Fruit fly (Drosophila melanogaster) whole organism, embryonic: ENCODE measurements around the gene Bx42.

Experiments used
- B-H2 ChIP-seq: fragments of 200-800 bp; sonication (Bioruptor generic); optimal IDR thresholded peaks from 2 replicates; lab custom pipeline; 2018; ENCODE audit warnings: missing biosample characterization, mild to moderate bottlenecking, missing genetic modification characterization
- Blimp-1 ChIP-seq: fragments of 200-800 bp; sonication (Bioruptor generic); optimal IDR thresholded peaks from 3 replicates; lab custom pipeline; 2018; ENCODE audit warnings: missing biosample characterization, missing genetic modification characterization, mild to moderate bottlenecking, moderate library complexity, missing genetic modification reagents
- CG11456 ChIP-seq: fragments of 200-800 bp; sonication (Bioruptor generic); IDR thresholded peaks from 3 replicates; pipeline ENCODE4 v1.3.6; 2022; ENCODE audit warnings: missing biosample characterization, missing genetic modification characterization
- CG11696 ChIP-seq: fragments of 200-800 bp; sonication (Bioruptor generic); IDR thresholded peaks from 2 replicates; pipeline ENCODE4 v1.3.6; 2022; ENCODE audit warnings: missing biosample characterization, missing genetic modification characterization
- CG11723 ChIP-seq: fragments of 200-800 bp; sonication (Bioruptor generic); optimal IDR thresholded peaks from 2 replicates; lab custom pipeline; 2017; ENCODE audit warnings: missing biosample characterization, mild to moderate bottlenecking, missing genetic modification characterization
- CG12071 ChIP-seq: fragments of 200-800 bp; sonication (Bioruptor generic); optimal IDR thresholded peaks from 3 replicates; lab custom pipeline; 2018; ENCODE audit warnings: missing biosample characterization, mild to moderate bottlenecking, missing genetic modification characterization
- CG12744 ChIP-seq: fragments of 200-800 bp; sonication (Bioruptor generic); optimal IDR thresholded peaks from 2 replicates; lab custom pipeline; 2016; ENCODE audit warnings: missing biosample characterization, missing genetic modification characterization
- CG13123 ChIP-seq: fragments of 200-800 bp; sonication (Bioruptor generic); optimal IDR thresholded peaks from 2 replicates; lab custom pipeline; 2016; ENCODE audit warnings: missing biosample characterization, missing genetic modification characterization
- CG14441 ChIP-seq: fragments of 200-800 bp; sonication (Bioruptor generic); IDR thresholded peaks from 2 replicates; pipeline ENCODE4 v1.3.6; 2022; ENCODE audit warnings: missing biosample characterization, missing genetic modification characterization
- CG14710 ChIP-seq: fragments of 200-800 bp; sonication (Bioruptor generic); optimal IDR thresholded peaks from 3 replicates; lab custom pipeline; 2019; ENCODE audit warnings: missing biosample characterization, mild to moderate bottlenecking, missing genetic modification characterization, moderate library complexity
- CG1603 ChIP-seq: fragments of 200-800 bp; sonication (Bioruptor generic); optimal IDR thresholded peaks from 2 replicates; lab custom pipeline; 2019; ENCODE audit warnings: missing biosample characterization, mild to moderate bottlenecking, missing genetic modification characterization, moderate library complexity
- CG17612 ChIP-seq: fragments of 200-800 bp; sonication (Bioruptor generic); IDR thresholded peaks from 2 replicates; pipeline ENCODE4 v1.3.6; 2022; ENCODE audit warnings: missing biosample characterization, missing genetic modification characterization
- CG17802 ChIP-seq: fragments of 200-800 bp; sonication (Bioruptor generic); optimal IDR thresholded peaks from 2 replicates; lab custom pipeline; 2018; ENCODE audit warnings: missing biosample characterization, mild to moderate bottlenecking, missing genetic modification characterization, moderate library complexity
- CG2199 ChIP-seq: fragments of 200-800 bp; sonication (Bioruptor generic); IDR thresholded peaks from 3 replicates; pipeline ENCODE4 v1.3.6; 2022; ENCODE audit warnings: missing biosample characterization, missing genetic modification characterization
- CG30431 ChIP-seq: fragments of 200-800 bp; sonication (Bioruptor generic); optimal IDR thresholded peaks from 2 replicates; lab custom pipeline; 2017; ENCODE audit warnings: missing biosample characterization, missing genetic modification characterization
- CG32532 ChIP-seq: fragments of 200-800 bp; sonication (Bioruptor generic); IDR thresholded peaks from 2 replicates; pipeline ENCODE4 v1.3.6; 2022; ENCODE audit warnings: missing biosample characterization, missing genetic modification characterization
- CG32767 ChIP-seq: fragments of 200-800 bp; sonication (Bioruptor generic); IDR thresholded peaks from 2 replicates; pipeline ENCODE4 v1.3.6; 2022; ENCODE audit warnings: missing biosample characterization, missing genetic modification characterization
- CG3847 ChIP-seq: fragments of 200-800 bp; sonication (Bioruptor generic); IDR thresholded peaks from 2 replicates; pipeline ENCODE4 v1.3.6; 2022; ENCODE audit warnings: missing biosample characterization, missing genetic modification characterization
- CG4617 ChIP-seq: fragments of 200-800 bp; sonication (Bioruptor generic); optimal IDR thresholded peaks from 3 replicates; lab custom pipeline; 2016; ENCODE audit warnings: missing biosample characterization, missing genetic modification characterization, borderline replicate concordance
- CG5180 ChIP-seq: fragments of 200-800 bp; sonication (Bioruptor generic); optimal IDR thresholded peaks from 3 replicates; lab custom pipeline; 2017; ENCODE audit warnings: missing biosample characterization, missing genetic modification characterization, mild to moderate bottlenecking, moderate library complexity, missing genetic modification reagents
- CG7556 ChIP-seq: fragments of 200-800 bp; sonication (Bioruptor generic); optimal IDR thresholded peaks from 2 replicates; lab custom pipeline; 2017; ENCODE audit warnings: missing biosample characterization, mild to moderate bottlenecking, missing genetic modification characterization
- CG8281 ChIP-seq: fragments of 200-800 bp; sonication (Bioruptor generic); optimal IDR thresholded peaks from 2 replicates; lab custom pipeline; 2018; ENCODE audit warnings: missing biosample characterization, mild to moderate bottlenecking, missing genetic modification characterization, moderate library complexity
- Camta ChIP-seq: fragments of 200-800 bp; sonication (Bioruptor generic); optimal IDR thresholded peaks from 2 replicates; lab custom pipeline; 2016; ENCODE audit warnings: missing biosample characterization, missing genetic modification characterization
- Chrac-16 ChIP-seq: fragments of 200-800 bp; sonication (Bioruptor generic); optimal IDR thresholded peaks from 3 replicates; lab custom pipeline; 2016; ENCODE audit warnings: missing biosample characterization, missing genetic modification characterization
- Dad ChIP-seq: fragments of 200-800 bp; sonication (Bioruptor generic); optimal IDR thresholded peaks from 3 replicates; lab custom pipeline; 2016; ENCODE audit warnings: missing biosample characterization, missing genetic modification characterization
- ERR ChIP-seq: fragments of 200-800 bp; sonication (Bioruptor generic); optimal IDR thresholded peaks from 2 replicates; lab custom pipeline; 2016; ENCODE audit warnings: missing biosample characterization, missing genetic modification characterization
- H2.0 ChIP-seq: fragments of 200-800 bp; sonication (Bioruptor generic); IDR thresholded peaks from 2 replicates; pipeline ENCODE4 v1.3.6; 2022; ENCODE audit warnings: missing biosample characterization, missing genetic modification characterization
- HHEX ChIP-seq: fragments of 200-800 bp; sonication (Bioruptor generic); optimal IDR thresholded peaks from 3 replicates; lab custom pipeline; 2017; ENCODE audit warnings: missing biosample characterization, mild to moderate bottlenecking, missing genetic modification characterization, missing genetic modification reagents
- Jarid2 ChIP-seq: fragments of 200-800 bp; sonication (Bioruptor generic); optimal IDR thresholded peaks from 3 replicates; lab custom pipeline; 2017; ENCODE audit warnings: mild to moderate bottlenecking, missing biosample characterization, missing genetic modification reagents, missing genetic modification characterization
- Lim3 ChIP-seq: fragments of 200-800 bp; sonication (Bioruptor generic); IDR thresholded peaks from 2 replicates; pipeline ENCODE4 v1.3.6; 2022; ENCODE audit warnings: missing biosample characterization, missing genetic modification characterization
- Meics ChIP-seq: fragments of 200-800 bp; sonication (Bioruptor generic); optimal IDR thresholded peaks from 2 replicates; lab custom pipeline; 2017; ENCODE audit warnings: missing biosample characterization, mild to moderate bottlenecking, missing genetic modification characterization
- NK7.1 ChIP-seq: fragments of 200-800 bp; sonication (Bioruptor generic); optimal IDR thresholded peaks from 3 replicates; lab custom pipeline; 2016; ENCODE audit warnings: missing biosample characterization, missing genetic modification characterization
- Oli ChIP-seq: fragments of 200-800 bp; sonication (Bioruptor generic); optimal IDR thresholded peaks from 2 replicates; lab custom pipeline; 2018; ENCODE audit warnings: missing biosample characterization, mild to moderate bottlenecking, missing genetic modification characterization, moderate library complexity
- PHDP ChIP-seq: fragments of 200-800 bp; sonication (Bioruptor generic); optimal IDR thresholded peaks from 3 replicates; lab custom pipeline; 2018; ENCODE audit warnings: missing biosample characterization, mild to moderate bottlenecking, missing genetic modification characterization, moderate library complexity
- Ravus ChIP-seq: fragments of 200-800 bp; sonication (Bioruptor generic); IDR thresholded peaks from 2 replicates; pipeline ENCODE4 v1.3.6; 2022; ENCODE audit warnings: missing biosample characterization, missing genetic modification characterization
- Rx ChIP-seq: fragments of 200-800 bp; sonication (Bioruptor generic); IDR thresholded peaks from 2 replicates; pipeline ENCODE4 v1.3.6; 2022; ENCODE audit warnings: missing biosample characterization, missing genetic modification characterization
- Sox100B ChIP-seq: fragments of 200-800 bp; sonication (Bioruptor generic); optimal IDR thresholded peaks from 3 replicates; lab custom pipeline; 2018; ENCODE audit warnings: missing biosample characterization, mild to moderate bottlenecking, missing genetic modification characterization
- al ChIP-seq: fragments of 200-800 bp; sonication (Bioruptor generic); IDR thresholded peaks from 2 replicates; pipeline ENCODE4 v1.3.6; 2022; ENCODE audit warnings: missing biosample characterization, missing genetic modification characterization
- croc ChIP-seq: fragments of 200-800 bp; sonication (Bioruptor generic); conservative IDR thresholded peaks from 3 replicates; pipeline ENCODE4 v1.3.6; 2022; ENCODE audit warnings: missing biosample characterization, missing genetic modification characterization
- dysf ChIP-seq: fragments of 200-800 bp; sonication (Bioruptor generic); IDR thresholded peaks from 3 replicates; pipeline ENCODE4 v1.3.6; 2022; ENCODE audit warnings: missing biosample characterization, missing genetic modification characterization
- emc ChIP-seq: fragments of 200-800 bp; sonication (Bioruptor generic); optimal IDR thresholded peaks from 2 replicates; lab custom pipeline; 2016; ENCODE audit warnings: missing biosample characterization, missing genetic modification characterization
- eyg ChIP-seq: fragments of 200-800 bp; sonication (Bioruptor generic); optimal IDR thresholded peaks from 3 replicates; lab custom pipeline; 2016; ENCODE audit warnings: missing biosample characterization, missing genetic modification characterization
- gsb ChIP-seq: fragments of 200-800 bp; sonication (Bioruptor generic); IDR thresholded peaks from 2 replicates; pipeline ENCODE4 v1.3.6; 2022; ENCODE audit warnings: missing biosample characterization, missing genetic modification characterization
- pan ChIP-seq, 4 experiments: fragments of >200 bp in 3 of 4; fragments of 200-800 bp in 1 of 4; sonication (Bioruptor generic) in 1 of 4; optimal IDR thresholded peaks in 3 of 4; IDR thresholded peaks in 1 of 4; 2 replicates each; pipeline versions ENCODE4 v1.3.6 to Lab custom; 2017 to 2022; ENCODE audit warnings: missing biosample characterization in 2 of 4, missing genetic modification characterization in 2 of 4, mixed read lengths in 1 of 4
- pzg ChIP-seq: fragments of 200-800 bp; sonication (Bioruptor generic); optimal IDR thresholded peaks from 3 replicates; lab custom pipeline; 2018; ENCODE audit warnings: missing biosample characterization, mild to moderate bottlenecking, missing genetic modification characterization, moderate library complexity
- sim ChIP-seq: fragments of 200-800 bp; sonication (Bioruptor generic); IDR thresholded peaks from 2 replicates; pipeline ENCODE4 v1.3.6; 2022; ENCODE audit warnings: missing biosample characterization, missing genetic modification characterization
- slbo ChIP-seq: fragments of 200-800 bp; sonication (Bioruptor generic); IDR thresholded peaks from 2 replicates; pipeline ENCODE4 v1.3.6; 2022; ENCODE audit warnings: missing biosample characterization, missing genetic modification characterization
- stwl ChIP-seq: fragments of 200-800 bp; sonication (Bioruptor generic); optimal IDR thresholded peaks from 3 replicates; lab custom pipeline; 2018; ENCODE audit warnings: missing biosample characterization, mild to moderate bottlenecking, missing genetic modification characterization, moderate library complexity
- toy ChIP-seq: fragments of 200-800 bp; sonication (Bioruptor generic); IDR thresholded peaks from 2 replicates; pipeline ENCODE4 v1.3.6; 2022; ENCODE audit warnings: missing biosample characterization, missing genetic modification characterization
- wek ChIP-seq: fragments of 200-800 bp; sonication (Bioruptor generic); optimal IDR thresholded peaks from 3 replicates; lab custom pipeline; 2018; ENCODE audit warnings: missing biosample characterization, mild to moderate bottlenecking, missing genetic modification characterization, moderate library complexity

The Bx42 gene

DNA sequence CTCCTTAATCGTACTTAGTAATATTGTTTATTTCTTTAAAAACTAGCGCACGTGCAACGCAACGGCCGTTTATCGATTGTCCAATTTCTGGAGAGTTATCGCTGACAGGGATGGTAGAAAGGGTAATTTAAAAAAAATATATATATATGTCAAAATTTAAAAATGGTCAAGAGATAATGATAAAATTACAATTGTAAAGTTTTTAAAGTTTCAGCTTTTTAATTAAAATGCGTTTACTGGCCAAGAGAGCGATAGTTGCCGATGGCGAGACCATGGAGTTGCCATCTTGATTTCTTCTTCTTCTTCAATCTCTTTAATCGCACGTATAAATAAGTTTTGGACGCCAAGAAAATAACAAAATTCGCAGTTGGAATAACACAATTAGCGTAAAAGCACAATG, 25.4 kb downstream of the Bx42 start, which contains the start of the genes CG7246 and HP1b (continued):
- TF ChIP-seq CG12071 = no peak
- no peak for TF ChIP-seq toy (GFP tag; lab: Robert Waterston, UW)
- no peak for TF ChIP-seq Jarid2 (GFP tag; lab: Kevin White, UChicago)
- no peak for TF ChIP-seq sim (GFP tag; lab: Robert Waterston, UW)
- TF ChIP-seq Chrac-16 (GFP tag; lab: Kevin White, UChicago) = peak; percentile 48
- peak; percentile 44 for TF ChIP-seq stwl (tag; lab: Kevin White, UChicago)
- no peak for TF ChIP-seq wek (GFP tag; lab: Kevin White, UChicago)
- TF ChIP-seq CG30431 (GFP tag; lab: Kevin White, UChicago) = peak; percentile 10
- no peak for TF ChIP-seq gsb (GFP tag; lab: Robert Waterston, UW)
- peak; percentile 69 for TF ChIP-seq B-H2 (GFP tag; lab: Kevin White, UChicago)
- TF ChIP-seq Meics (GFP tag; lab: Kevin White, UChicago) = peak; percentile 65
- TF ChIP-seq NK7.1 (GFP tag; lab: Kevin White, UChicago) = no peak
- peak; percentile 60 for TF ChIP-seq CG3847 (GFP tag; lab: Robert Waterston, UW)
- peak; percentile 44 for TF ChIP-seq CG7556 (GFP tag; lab: Kevin White, UChicago)
- peak; percentile 53 for TF ChIP-seq CG11696 (GFP tag; lab: Robert Waterston, UW)
- peak; percentile 64 for TF ChIP-seq CG4617
- no peak for TF ChIP-seq pan (optimal IDR thresholded peaks at IDR 0.05; lab: Kevin White, UChicago)
- peak in 1 of 2 experiments; percentile 80 for TF ChIP-seq pan (GFP tag; optimal IDR thresholded peaks at IDR 0.05 in 1 of 2, IDR thresholded peaks at IDR 0.05 in 1 of 2)
- no peak for TF ChIP-seq CG5180 (GFP tag; lab: Kevin White, UChicago)
- TF ChIP-seq Rx (GFP tag; lab: Robert Waterston, UW) = peak; percentile 45
- peak; percentile 32 for TF ChIP-seq Ravus (GFP tag; lab: Robert Waterston, UW)
- TF ChIP-seq PHDP (tag; lab: Kevin White, UChicago) = peak; percentile 68
- peak; percentile 21 for TF ChIP-seq Camta
- no peak for TF ChIP-seq CG12744 (GFP tag; lab: Kevin White, UChicago)
- TF ChIP-seq H2.0 (GFP tag; lab: Robert Waterston, UW) = peak; percentile 63
- TF ChIP-seq CG14441 = peak; percentile 74
- peak; percentile 31 for TF ChIP-seq Oli (tag; lab: Kevin White, UChicago)
- no peak for TF ChIP-seq ERR
- peak; percentile 47 for TF ChIP-seq CG13123
- no peak for TF ChIP-seq CG17612 (GFP tag; lab: Robert Waterston, UW)
- TF ChIP-seq CG32532 (GFP tag; lab: Robert Waterston, UW) = peak; percentile 84
- TF ChIP-seq CG2199 (GFP tag; lab: Robert Waterston, UW) = 0 out of 3 replicates have a peak, but pooled peaks have one; percentile 10
- TF ChIP-seq CG1603 = peak; percentile 54
- TF ChIP-seq Lim3 (GFP tag; lab: Robert Waterston, UW) = 0 out of 2 replicates have a peak, but pooled peaks have one; percentile 13
- peak; percentile 63 for TF ChIP-seq Blimp-1 (GFP tag; lab: Kevin White, UChicago)
- peak; percentile 41 for TF ChIP-seq CG17802 (tag; lab: Kevin White, UChicago)
- TF ChIP-seq al (GFP tag; lab: Robert Waterston, UW) = peak; percentile 51
- peak; percentile 14 for TF ChIP-seq CG8281 (tag; lab: Kevin White, UChicago)
- TF ChIP-seq emc (GFP tag; lab: Kevin White, UChicago) = no peak
- TF ChIP-seq pzg (GFP tag; lab: Kevin White, UChicago) = peak; percentile 40
- TF ChIP-seq CG14710 = peak; percentile 75
- TF ChIP-seq slbo (GFP tag; lab: Robert Waterston, UW) = peak; percentile 82
- 0 out of 2 replicates have a peak, but pooled peaks have one; percentile 38 for TF ChIP-seq CG32767 (GFP tag; lab: Robert Waterston, UW)
- TF ChIP-seq Dad = peak; percentile 10
- no peak for TF ChIP-seq eyg (GFP tag; lab: Kevin White, UChicago)
- TF ChIP-seq dysf (GFP tag; lab: Robert Waterston, UW) = peak; percentile 74
- peak; percentile 67; the same call in 1 of the 3 replicates for TF ChIP-seq CG11456
- TF ChIP-seq Sox100B (GFP tag; lab: Kevin White, UChicago) = peak; percentile 44
- TF ChIP-seq HHEX = peak; percentile 57
- peak; percentile 13 for TF ChIP-seq CG11723 (GFP tag; lab: Kevin White, UChicago)
- TF ChIP-seq croc (GFP tag; lab: Robert Waterston, UW) = peak; percentile 37; the same call in 1 of the 3 replicates
